Fruit fly (Drosophila melanogaster) whole organism, embryonic: ENCODE data around the gene CG31817.

Experiments
- Bgb ChIP-seq: fragments of 200-800 bp; sonication (Bioruptor generic); IDR thresholded peaks from 2 replicates; pipeline ENCODE4 v1.3.6; 2022; ENCODE audit warnings: missing biosample characterization, missing genetic modification characterization; ENCODE audit not compliant: partially characterized antibody
- CG10267 ChIP-seq: fragments of 200-800 bp; sonication (Bioruptor generic); optimal IDR thresholded peaks from 2 replicates; lab custom pipeline; 2018; ENCODE audit warnings: missing biosample characterization, mild to moderate bottlenecking, missing genetic modification characterization, moderate library complexity
- CG12219 ChIP-seq: fragments of 200-800 bp; sonication (Bioruptor generic); optimal IDR thresholded peaks from 3 replicates; lab custom pipeline; 2018; ENCODE audit warnings: missing biosample characterization, mild to moderate bottlenecking, missing genetic modification characterization
- CG12236 ChIP-seq: fragments of 200-800 bp; sonication (Bioruptor generic); optimal IDR thresholded peaks from 2 replicates; lab custom pipeline; 2016; ENCODE audit warnings: missing biosample characterization, missing genetic modification characterization
- CG15514 ChIP-seq: fragments of 200-800 bp; sonication (Bioruptor generic); optimal IDR thresholded peaks from 3 replicates; lab custom pipeline; 2017; ENCODE audit warnings: missing biosample characterization, missing genetic modification characterization, mild to moderate bottlenecking, moderate library complexity, missing genetic modification reagents
- CG1647 ChIP-seq: fragments of 200-800 bp; sonication (Bioruptor generic); optimal IDR thresholded peaks from 3 replicates; lab custom pipeline; 2016; ENCODE audit warnings: missing biosample characterization, missing genetic modification characterization
- CG17385 ChIP-seq: fragments of 200-800 bp; sonication (Bioruptor generic); optimal IDR thresholded peaks from 3 replicates; lab custom pipeline; 2018; ENCODE audit warnings: missing biosample characterization, mild to moderate bottlenecking, missing genetic modification characterization
- CG18619 ChIP-seq: fragments of 200-800 bp; sonication (Bioruptor generic); optimal IDR thresholded peaks from 3 replicates; lab custom pipeline; 2017; ENCODE audit warnings: missing biosample characterization, mild to moderate bottlenecking, missing genetic modification characterization
- CG31388 ChIP-seq: fragments of 200-800 bp; sonication (Bioruptor generic); optimal IDR thresholded peaks from 2 replicates; lab custom pipeline; 2016; ENCODE audit warnings: missing biosample characterization, missing genetic modification characterization
- CG32767 ChIP-seq: fragments of 200-800 bp; sonication (Bioruptor generic); IDR thresholded peaks from 2 replicates; pipeline ENCODE4 v1.3.6; 2022; ENCODE audit warnings: missing biosample characterization, missing genetic modification characterization
- CG33557 ChIP-seq: fragments of 200-800 bp; sonication (Bioruptor generic); optimal IDR thresholded peaks from 2 replicates; lab custom pipeline; 2019; ENCODE audit warnings: missing biosample characterization, mild to moderate bottlenecking, missing genetic modification characterization, moderate library complexity
- CG5953 ChIP-seq: fragments of 200-800 bp; sonication (Bioruptor generic); IDR thresholded peaks from 2 replicates; pipeline ENCODE4 v1.3.6; 2022; ENCODE audit warnings: missing biosample characterization, missing genetic modification characterization
- CG6765 ChIP-seq: fragments of 200-800 bp; sonication (Bioruptor generic); optimal IDR thresholded peaks from 3 replicates; lab custom pipeline; 2017; ENCODE audit warnings: missing biosample characterization, mild to moderate bottlenecking, missing genetic modification characterization
- CG8765 ChIP-seq: fragments of 200-800 bp; sonication (Bioruptor generic); IDR thresholded peaks from 2 replicates; pipeline ENCODE4 v1.3.6; 2022; ENCODE audit warnings: missing biosample characterization, missing genetic modification characterization
- CkIIα-i1 ChIP-seq: fragments of 200-800 bp; sonication (Bioruptor generic); IDR thresholded peaks from 2 replicates; pipeline ENCODE4 v1.3.6; 2022; ENCODE audit warnings: missing biosample characterization, missing genetic modification characterization
- ERR ChIP-seq: fragments of 200-800 bp; sonication (Bioruptor generic); optimal IDR thresholded peaks from 2 replicates; lab custom pipeline; 2016; ENCODE audit warnings: missing biosample characterization, missing genetic modification characterization
- Ets97D ChIP-seq: fragments of 200-800 bp; sonication (Bioruptor generic); optimal IDR thresholded peaks from 3 replicates; lab custom pipeline; 2016; ENCODE audit warnings: missing biosample characterization, missing genetic modification characterization
- HmgD ChIP-seq: fragments of 200-800 bp; sonication (Bioruptor generic); optimal IDR thresholded peaks from 3 replicates; lab custom pipeline; 2016; ENCODE audit warnings: missing biosample characterization, missing genetic modification characterization
- Kr ChIP-seq: fragments of 200-800 bp; sonication (Bioruptor generic); optimal IDR thresholded peaks from 2 replicates; lab custom pipeline; 2017; ENCODE audit warnings: missing biosample characterization, mild to moderate bottlenecking, missing genetic modification characterization
- MBD-R2 ChIP-seq: fragments of 200-800 bp; sonication (Bioruptor generic); IDR thresholded peaks from 2 replicates; pipeline ENCODE4 v1.3.6; 2022; ENCODE audit warnings: missing biosample characterization, missing genetic modification characterization
- Max ChIP-seq: fragments of 200-800 bp; sonication (Bioruptor generic); optimal IDR thresholded peaks from 2 replicates; lab custom pipeline; 2016; ENCODE audit warnings: missing biosample characterization, mild to moderate bottlenecking, missing genetic modification characterization
- Scr ChIP-seq: fragments of 200-800 bp; sonication (Bioruptor generic); IDR thresholded peaks from 2 replicates; pipeline ENCODE4 v1.3.6; 2022; ENCODE audit warnings: missing biosample characterization, missing genetic modification characterization; ENCODE audit not compliant: partially characterized antibody
- Side ChIP-seq: fragments of 200-800 bp; sonication (Bioruptor generic); optimal IDR thresholded peaks from 2 replicates; lab custom pipeline; 2016; ENCODE audit warnings: missing biosample characterization, missing genetic modification characterization
- Sin3A ChIP-seq: fragments of >200 bp; optimal IDR thresholded peaks from 2 replicates; lab custom pipeline; 2018
- Sry-β ChIP-seq: fragments of 200-800 bp; sonication (Bioruptor generic); optimal IDR thresholded peaks from 2 replicates; lab custom pipeline; 2018; ENCODE audit warnings: missing biosample characterization, mild to moderate bottlenecking, missing genetic modification characterization, moderate library complexity
- Stat92E ChIP-seq, 3 experiments: fragments of >200 bp in 2 of 3; fragments of 200-800 bp in 1 of 3; sonication (Bioruptor generic) in 1 of 3; optimal IDR thresholded peaks; 2 replicates each; lab custom pipeline; 2017 to 2019; ENCODE audit warnings: missing biosample characterization in 3 of 3, missing genetic modification characterization in 3 of 3, mild to moderate bottlenecking in 1 of 3, moderate library complexity in 1 of 3
- cato ChIP-seq: fragments of 200-800 bp; sonication (Bioruptor generic); optimal IDR thresholded peaks from 2 replicates; lab custom pipeline; 2016; ENCODE audit warnings: missing biosample characterization, missing genetic modification characterization, borderline replicate concordance
- caup ChIP-seq: fragments of 200-800 bp; sonication (Bioruptor generic); optimal IDR thresholded peaks from 3 replicates; lab custom pipeline; 2017; ENCODE audit warnings: missing biosample characterization, mild to moderate bottlenecking, missing genetic modification characterization, moderate library complexity; ENCODE audit not compliant: severe bottlenecking
- corto ChIP-seq: fragments of 200-800 bp; sonication (Bioruptor generic); optimal IDR thresholded peaks from 2 replicates; lab custom pipeline; 2016; ENCODE audit warnings: missing biosample characterization, mild to moderate bottlenecking, missing genetic modification characterization, moderate library complexity
- croc ChIP-seq: fragments of 200-800 bp; sonication (Bioruptor generic); conservative IDR thresholded peaks from 3 replicates; pipeline ENCODE4 v1.3.6; 2022; ENCODE audit warnings: missing biosample characterization, missing genetic modification characterization
- da ChIP-seq: fragments of 200-800 bp; sonication (Bioruptor generic); optimal IDR thresholded peaks from 2 replicates; lab custom pipeline; 2016; ENCODE audit warnings: missing biosample characterization, missing genetic modification characterization
- dm ChIP-seq: fragments of 200-800 bp; sonication (Bioruptor generic); optimal IDR thresholded peaks from 3 replicates; lab custom pipeline; 2016; ENCODE audit warnings: missing biosample characterization, missing genetic modification characterization
- exex ChIP-seq: fragments of 200-800 bp; sonication (Bioruptor generic); optimal IDR thresholded peaks from 4 replicates; lab custom pipeline; 2018; ENCODE audit warnings: missing biosample characterization, mild to moderate bottlenecking, missing genetic modification characterization, moderate library complexity
- fu2 ChIP-seq: fragments of 200-800 bp; sonication (Bioruptor generic); optimal IDR thresholded peaks from 2 replicates; lab custom pipeline; 2016; ENCODE audit warnings: missing biosample characterization, missing genetic modification characterization
- hbn ChIP-seq: fragments of 200-800 bp; sonication (Bioruptor generic); IDR thresholded peaks from 2 replicates; pipeline ENCODE4 v1.3.6; 2022; ENCODE audit warnings: missing biosample characterization, missing genetic modification characterization; ENCODE audit not compliant: partially characterized antibody
- ind ChIP-seq: fragments of 200-800 bp; sonication (Bioruptor generic); optimal IDR thresholded peaks from 3 replicates; lab custom pipeline; 2016; ENCODE audit warnings: missing biosample characterization, missing genetic modification characterization
- jigr1 ChIP-seq: fragments of 200-800 bp; sonication (Bioruptor generic); IDR thresholded peaks from 3 replicates; pipeline ENCODE4 v1.3.6; 2022; ENCODE audit warnings: missing biosample characterization, missing genetic modification characterization
- mirr ChIP-seq: fragments of 200-800 bp; sonication (Bioruptor generic); optimal IDR thresholded peaks from 3 replicates; lab custom pipeline; 2018; ENCODE audit warnings: missing biosample characterization, mild to moderate bottlenecking, missing genetic modification characterization
- pan ChIP-seq, 4 experiments: fragments of >200 bp in 3 of 4; fragments of 200-800 bp in 1 of 4; sonication (Bioruptor generic) in 1 of 4; optimal IDR thresholded peaks in 3 of 4; IDR thresholded peaks in 1 of 4; 2 replicates each; pipeline versions ENCODE4 v1.3.6 to Lab custom; 2017 to 2022; ENCODE audit warnings: missing biosample characterization in 2 of 4, missing genetic modification characterization in 2 of 4, mixed read lengths in 1 of 4
- pb ChIP-seq: fragments of 200-800 bp; sonication (Bioruptor generic); optimal IDR thresholded peaks from 3 replicates; lab custom pipeline; 2016; ENCODE audit warnings: missing biosample characterization, missing genetic modification characterization
- salm ChIP-seq: fragments of 200-800 bp; sonication (Bioruptor generic); optimal IDR thresholded peaks from 2 replicates; lab custom pipeline; 2018; ENCODE audit warnings: missing biosample characterization, mild to moderate bottlenecking, missing genetic modification characterization
- sd ChIP-seq: fragments of 200-800 bp; sonication (Bioruptor generic); optimal IDR thresholded peaks from 3 replicates; lab custom pipeline; 2018; ENCODE audit warnings: missing biosample characterization, mild to moderate bottlenecking, missing genetic modification characterization, moderate library complexity
- sisA ChIP-seq: fragments of 200-800 bp; sonication (Bioruptor generic); IDR thresholded peaks from 2 replicates; pipeline ENCODE4 v1.3.6; 2022; ENCODE audit warnings: missing biosample characterization, missing genetic modification characterization
- so ChIP-seq: fragments of 200-800 bp; sonication (Bioruptor generic); IDR thresholded peaks from 3 replicates; pipeline ENCODE4 v1.3.6; 2022; ENCODE audit warnings: missing biosample characterization, missing genetic modification characterization
- vnd ChIP-seq: fragments of 200-800 bp; sonication (Bioruptor generic); IDR thresholded peaks from 3 replicates; pipeline ENCODE4 v1.3.6; 2022; ENCODE audit warnings: missing biosample characterization, missing genetic modification characterization; ENCODE audit not compliant: partially characterized antibody
- vvl ChIP-seq: fragments of 200-800 bp; sonication (Bioruptor generic); IDR thresholded peaks from 2 replicates; pipeline ENCODE4 v1.3.6; 2022; ENCODE audit warnings: missing biosample characterization, missing genetic modification characterization
- zen2 ChIP-seq: fragments of 200-800 bp; sonication (Bioruptor generic); IDR thresholded peaks from 3 replicates; pipeline ENCODE4 v1.3.6; 2022; ENCODE audit warnings: missing biosample characterization, missing genetic modification characterization; ENCODE audit not compliant: partially characterized antibody
- zfh2 ChIP-seq: fragments of 200-800 bp; sonication (Bioruptor generic); optimal IDR thresholded peaks from 2 replicates; lab custom pipeline; 2016; ENCODE audit warnings: missing biosample characterization, missing genetic modification characterization

Gene CG31817

DNA sequence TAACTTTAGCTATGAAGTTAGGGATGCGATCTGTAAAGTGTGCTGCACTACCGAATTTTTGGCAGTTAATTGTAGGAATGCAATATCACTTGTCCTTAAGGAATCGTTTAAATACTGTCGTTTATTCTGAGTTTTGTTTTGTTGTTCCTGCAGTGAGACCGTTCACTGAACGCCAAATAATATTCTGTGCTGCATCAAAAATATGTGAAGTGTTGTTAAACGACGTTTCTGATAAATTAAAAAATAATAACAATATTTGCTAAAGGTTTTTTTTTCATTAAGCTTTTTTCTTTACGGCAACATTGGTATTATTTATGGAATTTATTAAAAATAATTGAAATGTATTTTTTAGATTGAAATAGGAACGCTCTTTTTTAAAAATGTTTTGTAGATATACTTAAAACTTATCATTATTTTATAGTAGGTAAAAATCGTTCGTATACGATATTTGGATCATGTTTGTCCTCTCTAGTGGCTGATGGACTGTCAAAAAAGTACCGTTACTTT, 34.9 kb downstream of the CG31817 start, which contains the start of gene GMF (continued):
- peak; percentile 8 for TF ChIP-seq ind (GFP tag; lab: Kevin White, UChicago)
- TF ChIP-seq zfh2: peak; percentile 23
- TF ChIP-seq salm (tag; lab: Kevin White, UChicago): peak; percentile 6
- TF ChIP-seq da (GFP tag; lab: Kevin White, UChicago): no peak
- no peak for TF ChIP-seq CG8765 (GFP tag; lab: Robert Waterston, UW)
- peak; percentile 97 for TF ChIP-seq CG10267
- no peak for TF ChIP-seq dm (GFP tag; lab: Kevin White, UChicago)
- peak; percentile 65 for TF ChIP-seq MBD-R2 (GFP tag; lab: Robert Waterston, UW)
- peak; percentile 67; the same call in 1 of the 3 replicates for TF ChIP-seq jigr1 (GFP tag; lab: Robert Waterston, UW)
- TF ChIP-seq CG18619 (GFP tag; lab: Kevin White, UChicago): peak; percentile 8
- TF ChIP-seq vvl (GFP tag; lab: Robert Waterston, UW): peak; percentile 49; the same call in 1 of the 2 replicates
- no peak for TF ChIP-seq mirr (GFP tag; lab: Kevin White, UChicago)
- peak; percentile 46 for TF ChIP-seq Max
- no peak for TF ChIP-seq vnd
- no peak for TF ChIP-seq croc (GFP tag; lab: Robert Waterston, UW)
- TF ChIP-seq Sry-β (GFP tag; lab: Kevin White, UChicago): no peak
- TF ChIP-seq sisA (GFP tag; lab: Robert Waterston, UW): no peak
- TF ChIP-seq corto (GFP tag; lab: Kevin White, UChicago): no peak
- TF ChIP-seq hbn (GFP tag; lab: Robert Waterston, UW): no peak
- TF ChIP-seq CG15514: peak; percentile 47
- TF ChIP-seq Scr: peak; percentile 44; the same call in 1 of the 2 replicates
- no peak for TF ChIP-seq so (GFP tag; lab: Robert Waterston, UW)
- TF ChIP-seq CG17385: peak; percentile 38
- TF ChIP-seq pb (GFP tag; lab: Kevin White, UChicago): no peak

DNA sequence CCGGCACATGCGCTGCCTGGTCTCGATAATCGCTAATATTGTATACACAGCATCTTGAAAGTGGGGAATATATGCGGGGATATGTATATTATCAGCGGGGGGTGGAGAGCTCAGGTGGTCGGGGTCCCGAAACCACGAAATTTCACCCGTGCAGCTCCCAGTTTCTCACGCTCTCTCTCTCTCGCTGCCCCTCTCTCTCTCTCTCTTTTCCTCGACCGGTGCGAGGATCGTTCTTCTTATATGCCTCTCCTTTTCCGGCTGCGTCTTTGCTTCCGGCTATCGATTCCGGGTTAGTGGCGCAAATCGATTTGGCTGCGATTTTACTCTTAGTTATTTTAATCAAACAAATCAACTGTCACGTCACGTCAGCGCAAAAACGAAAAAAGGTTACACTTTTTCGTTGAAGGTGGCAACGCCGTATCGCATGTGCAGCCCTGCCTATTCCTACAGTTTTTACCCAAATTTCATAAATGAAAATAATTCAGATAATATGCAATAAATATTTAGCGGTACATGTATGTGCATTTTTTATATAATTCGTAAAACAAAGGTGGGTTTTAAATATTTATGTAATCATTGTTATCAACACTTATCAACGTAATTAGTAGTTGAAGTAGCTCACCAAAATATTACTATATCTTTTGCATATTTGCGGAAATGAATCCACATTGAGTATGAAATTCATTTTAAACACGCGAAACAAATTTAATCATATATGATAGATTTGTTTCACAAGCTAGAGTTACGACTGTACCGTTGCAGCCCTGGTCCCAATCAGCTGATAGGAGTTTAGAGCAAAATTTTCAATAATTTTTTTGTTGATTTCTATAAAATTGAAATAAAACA, 38.0 kb downstream of the CG31817 start, which contains the start of the genes heix and CG17328:
Gene heix, minus strand, starts transcription at position 393 of the 846 bp plus-strand sequence.
Gene CG17328, plus strand, starts transcription at position 478 of the 846 bp plus-strand sequence.
- no peak for TF ChIP-seq zen2 (GFP tag; lab: Robert Waterston, UW)
- no peak for TF ChIP-seq pan (optimal IDR thresholded peaks at IDR 0.05; lab: Kevin White, UChicago)
- TF ChIP-seq pan (GFP tag; optimal IDR thresholded peaks at IDR 0.05 in 1 of 2, IDR thresholded peaks at IDR 0.05 in 1 of 2): peak in 1 of 2 experiments; percentile 65
- peak; percentile 45 for TF ChIP-seq fu2 (GFP tag; lab: Kevin White, UChicago)
- peak; percentile 80 for TF ChIP-seq Sin3A
- no peak for TF ChIP-seq HmgD (GFP tag; lab: Kevin White, UChicago)
- no peak for TF ChIP-seq CG12236 (GFP tag; lab: Kevin White, UChicago)
- peak; percentile 6 for TF ChIP-seq sd (tag; lab: Kevin White, UChicago)
- TF ChIP-seq Ets97D (GFP tag; lab: Kevin White, UChicago): peak; percentile 74
- no peak for TF ChIP-seq CG1647 (GFP tag; lab: Kevin White, UChicago)
- TF ChIP-seq caup: peak; percentile 64
- peak; percentile 69 for TF ChIP-seq cato (GFP tag; lab: Kevin White, UChicago)
- peak; percentile 43; the same call in 1 of the 2 replicates for TF ChIP-seq CG5953
- TF ChIP-seq ERR (GFP tag; lab: Kevin White, UChicago): no peak
- peak; percentile 36 for TF ChIP-seq CG33557
- TF ChIP-seq CG31388 (GFP tag; lab: Kevin White, UChicago): peak; percentile 6
- no peak; the same call in 1 of the 2 replicates for TF ChIP-seq Bgb
- TF ChIP-seq CG12219: peak; percentile 44
- no peak for TF ChIP-seq CkIIα-i1 (GFP tag; lab: Robert Waterston, UW)
- TF ChIP-seq Stat92E (GFP tag; optimal IDR thresholded peaks at IDR 0.05; lab: Kevin White, UChicago): no peak
- TF ChIP-seq exex (tag; lab: Kevin White, UChicago): no peak
- TF ChIP-seq Side: peak; percentile 32
- no peak for TF ChIP-seq CG6765 (GFP tag; lab: Kevin White, UChicago)
- TF ChIP-seq CG32767 (GFP tag; lab: Robert Waterston, UW): no peak; the same call in 1 of the 2 replicates
- no peak for TF ChIP-seq Kr (GFP tag; lab: Kevin White, UChicago)
